Fruit fly (Drosophila melanogaster) whole organism, embryonic: ENCODE data around the gene Tcs6.
A peak's percentile ranks its signal among the peaks of the same experiment; 100 is the strongest.

ENCODE experiments used
- Blimp-1 ChIP-seq: fragments of 200-800 bp; sonication (Bioruptor generic); optimal IDR thresholded peaks from 3 replicates; lab custom pipeline; 2018; ENCODE audit warnings: missing biosample characterization, missing genetic modification characterization, mild to moderate bottlenecking, moderate library complexity, missing genetic modification reagents
- Bteb2 ChIP-seq: fragments of 200-800 bp; sonication (Bioruptor generic); optimal IDR thresholded peaks from 2 replicates; lab custom pipeline; 2016; ENCODE audit warnings: missing biosample characterization, missing genetic modification characterization
- CG10462 ChIP-seq: fragments of 200-800 bp; sonication (Bioruptor generic); optimal IDR thresholded peaks from 2 replicates; lab custom pipeline; 2016; ENCODE audit warnings: missing biosample characterization, missing genetic modification characterization
- CG1233 ChIP-seq: fragments of 200-800 bp; sonication (Bioruptor generic); optimal IDR thresholded peaks from 4 replicates; lab custom pipeline; 2018; ENCODE audit warnings: missing biosample characterization, mild to moderate bottlenecking, missing genetic modification characterization
- CG15269 ChIP-seq: fragments of 200-800 bp; sonication (Bioruptor generic); optimal IDR thresholded peaks from 2 replicates; lab custom pipeline; 2018; ENCODE audit warnings: missing biosample characterization, mild to moderate bottlenecking, missing genetic modification characterization, moderate library complexity
- CG17385 ChIP-seq: fragments of 200-800 bp; sonication (Bioruptor generic); optimal IDR thresholded peaks from 3 replicates; lab custom pipeline; 2018; ENCODE audit warnings: missing biosample characterization, mild to moderate bottlenecking, missing genetic modification characterization
- CG18619 ChIP-seq: fragments of 200-800 bp; sonication (Bioruptor generic); optimal IDR thresholded peaks from 3 replicates; lab custom pipeline; 2017; ENCODE audit warnings: missing biosample characterization, mild to moderate bottlenecking, missing genetic modification characterization
- CG18764 ChIP-seq: fragments of 200-800 bp; sonication (Bioruptor generic); optimal IDR thresholded peaks from 3 replicates; lab custom pipeline; 2016; ENCODE audit warnings: missing biosample characterization, missing genetic modification characterization
- CG2199 ChIP-seq: fragments of 200-800 bp; sonication (Bioruptor generic); IDR thresholded peaks from 3 replicates; pipeline ENCODE4 v1.3.6; 2022; ENCODE audit warnings: missing biosample characterization, missing genetic modification characterization
- CG2889 ChIP-seq: fragments of 200-800 bp; sonication (Bioruptor generic); IDR thresholded peaks from 3 replicates; pipeline ENCODE4 v1.3.6; 2022; ENCODE audit warnings: missing biosample characterization, missing genetic modification characterization
- CG7963 ChIP-seq: fragments of 200-800 bp; sonication (Bioruptor generic); IDR thresholded peaks from 3 replicates; pipeline ENCODE4 v1.3.6; 2022; ENCODE audit warnings: missing biosample characterization, missing genetic modification characterization; ENCODE audit not compliant: partially characterized antibody
- CG8089 ChIP-seq: fragments of 200-800 bp; sonication (Bioruptor generic); optimal IDR thresholded peaks from 3 replicates; lab custom pipeline; 2016; ENCODE audit warnings: missing biosample characterization, missing genetic modification characterization
- CHES-1-like ChIP-seq: fragments of 200-800 bp; sonication (Bioruptor generic); optimal IDR thresholded peaks from 2 replicates; lab custom pipeline; 2016; ENCODE audit warnings: missing biosample characterization, missing genetic modification characterization
- Chrac-16 ChIP-seq: fragments of 200-800 bp; sonication (Bioruptor generic); optimal IDR thresholded peaks from 3 replicates; lab custom pipeline; 2016; ENCODE audit warnings: missing biosample characterization, missing genetic modification characterization
- Dfd ChIP-seq, 2 experiments: fragments of >200 bp; optimal IDR thresholded peaks; 2 replicates each; lab custom pipeline; 2017; ENCODE audit warnings: missing biosample characterization in 2 of 2, missing genetic modification characterization in 2 of 2
- Dp ChIP-seq: fragments of 200-800 bp; sonication (Bioruptor generic); optimal IDR thresholded peaks from 2 replicates; lab custom pipeline; 2018; ENCODE audit warnings: missing biosample characterization, mild to moderate bottlenecking, missing genetic modification characterization, moderate library complexity
- E2f2 ChIP-seq: fragments of 200-800 bp; sonication (Bioruptor generic); IDR thresholded peaks from 2 replicates; pipeline ENCODE4 v1.3.6; 2022; ENCODE audit warnings: missing biosample characterization, missing genetic modification characterization
- Fer1 ChIP-seq: fragments of 200-800 bp; sonication (Bioruptor generic); optimal IDR thresholded peaks from 2 replicates; lab custom pipeline; 2017; ENCODE audit warnings: missing biosample characterization, mild to moderate bottlenecking, missing genetic modification characterization
- H15 ChIP-seq: fragments of 200-800 bp; sonication (Bioruptor generic); IDR thresholded peaks from 3 replicates; pipeline ENCODE4 v1.3.6; 2022; ENCODE audit warnings: missing biosample characterization, missing genetic modification characterization
- HLH54F ChIP-seq: fragments of 200-800 bp; sonication (Bioruptor generic); optimal IDR thresholded peaks from 3 replicates; lab custom pipeline; 2016; ENCODE audit warnings: missing biosample characterization, missing genetic modification characterization
- Hand ChIP-seq: fragments of 200-800 bp; sonication (Bioruptor generic); optimal IDR thresholded peaks from 2 replicates; lab custom pipeline; 2017; ENCODE audit warnings: mild to moderate bottlenecking, missing biosample characterization, missing genetic modification reagents, missing genetic modification characterization
- Myb ChIP-seq: fragments of 200-800 bp; sonication (Bioruptor generic); optimal IDR thresholded peaks from 2 replicates; lab custom pipeline; 2016; ENCODE audit warnings: missing biosample characterization, missing genetic modification characterization
- Opbp ChIP-seq: fragments of 200-800 bp; sonication (Bioruptor generic); IDR thresholded peaks from 3 replicates; pipeline ENCODE4 v1.3.6; 2022; ENCODE audit warnings: missing biosample characterization, missing genetic modification characterization; ENCODE audit not compliant: partially characterized antibody
- Ravus ChIP-seq: fragments of 200-800 bp; sonication (Bioruptor generic); IDR thresholded peaks from 2 replicates; pipeline ENCODE4 v1.3.6; 2022; ENCODE audit warnings: missing biosample characterization, missing genetic modification characterization
- Spps ChIP-seq: fragments of 200-800 bp; sonication (Bioruptor generic); optimal IDR thresholded peaks from 2 replicates; lab custom pipeline; 2018; ENCODE audit warnings: missing biosample characterization, mild to moderate bottlenecking, missing genetic modification characterization
- Taf1 ChIP-seq: fragments of 200-800 bp; sonication (Bioruptor generic); IDR thresholded peaks from 2 replicates; pipeline ENCODE4 v1.3.6; 2022; ENCODE audit warnings: missing biosample characterization, missing genetic modification characterization
- ac ChIP-seq: fragments of 200-800 bp; sonication (Bioruptor generic); optimal IDR thresholded peaks from 3 replicates; lab custom pipeline; 2017; ENCODE audit warnings: missing biosample characterization, mild to moderate bottlenecking, missing genetic modification characterization
- chm ChIP-seq: fragments of 200-800 bp; sonication (Bioruptor generic); IDR thresholded peaks from 2 replicates; pipeline ENCODE4 v1.3.6; 2022; ENCODE audit warnings: missing biosample characterization, missing genetic modification characterization
- ci ChIP-seq: fragments of 200-800 bp; sonication (Bioruptor generic); IDR thresholded peaks from 3 replicates; pipeline ENCODE4 v1.3.6; 2022; ENCODE audit warnings: missing biosample characterization, missing genetic modification characterization
- crp ChIP-seq, 2 experiments: fragments of 200-800 bp; sonication (Bioruptor generic); optimal IDR thresholded peaks; 2 replicates in 1 of 2; 3 replicates in 1 of 2; lab custom pipeline; 2017; ENCODE audit warnings: missing biosample characterization in 2 of 2, missing genetic modification characterization in 2 of 2, mild to moderate bottlenecking in 1 of 2, moderate library complexity in 1 of 2
- danr ChIP-seq: fragments of 200-800 bp; sonication (Bioruptor generic); IDR thresholded peaks from 2 replicates; pipeline ENCODE4 v1.3.6; 2022; ENCODE audit warnings: missing biosample characterization, missing genetic modification characterization
- disco-r ChIP-seq: fragments of 200-800 bp; sonication (Bioruptor generic); optimal IDR thresholded peaks from 2 replicates; lab custom pipeline; 2016; ENCODE audit warnings: missing biosample characterization, missing genetic modification characterization
- dpn ChIP-seq, 2 experiments: fragments of 200-800 bp; sonication (Bioruptor generic); optimal IDR thresholded peaks; 3 replicates each; lab custom pipeline; 2016; ENCODE audit warnings: missing biosample characterization in 2 of 2, missing genetic modification characterization in 2 of 2
- gfzf ChIP-seq: fragments of 200-800 bp; sonication (Bioruptor generic); optimal IDR thresholded peaks from 2 replicates; lab custom pipeline; 2016; ENCODE audit warnings: missing biosample characterization, mild to moderate bottlenecking, missing genetic modification characterization, moderate library complexity
- gsb ChIP-seq: fragments of 200-800 bp; sonication (Bioruptor generic); IDR thresholded peaks from 2 replicates; pipeline ENCODE4 v1.3.6; 2022; ENCODE audit warnings: missing biosample characterization, missing genetic modification characterization
- hb ChIP-seq: fragments of 200-800 bp; sonication (Bioruptor generic); IDR thresholded peaks from 3 replicates; pipeline ENCODE4 v1.3.6; 2022; ENCODE audit warnings: missing biosample characterization, missing genetic modification characterization; ENCODE audit not compliant: partially characterized antibody
- klu ChIP-seq: fragments of 200-800 bp; sonication (Bioruptor generic); IDR thresholded peaks from 2 replicates; pipeline ENCODE4 v1.3.6; 2022; ENCODE audit warnings: missing biosample characterization, missing genetic modification characterization
- mld ChIP-seq: fragments of 200-800 bp; sonication (Bioruptor generic); IDR thresholded peaks from 3 replicates; pipeline ENCODE4 v1.3.6; 2022; ENCODE audit warnings: missing biosample characterization, missing genetic modification characterization; ENCODE audit not compliant: partially characterized antibody
- pros ChIP-seq: fragments of 200-800 bp; sonication (Bioruptor generic); optimal IDR thresholded peaks from 3 replicates; lab custom pipeline; 2019; ENCODE audit warnings: missing biosample characterization, mild to moderate bottlenecking, missing genetic modification characterization, moderate library complexity
- repo ChIP-seq: fragments of 200-800 bp; sonication (Bioruptor generic); optimal IDR thresholded peaks from 2 replicates; lab custom pipeline; 2016; ENCODE audit warnings: missing biosample characterization, missing genetic modification characterization
- run ChIP-seq: fragments of 200-800 bp; sonication (Bioruptor generic); optimal IDR thresholded peaks from 3 replicates; lab custom pipeline; 2018; ENCODE audit warnings: missing biosample characterization, mild to moderate bottlenecking, missing genetic modification characterization
- sim ChIP-seq: fragments of 200-800 bp; sonication (Bioruptor generic); IDR thresholded peaks from 2 replicates; pipeline ENCODE4 v1.3.6; 2022; ENCODE audit warnings: missing biosample characterization, missing genetic modification characterization
- sob ChIP-seq: fragments of 200-800 bp; sonication (Bioruptor generic); IDR thresholded peaks from 2 replicates; pipeline ENCODE4 v1.3.6; 2022; ENCODE audit warnings: missing biosample characterization, missing genetic modification characterization
- ssp ChIP-seq: fragments of 200-800 bp; sonication (Bioruptor generic); IDR thresholded peaks from 2 replicates; pipeline ENCODE4 v1.3.6; 2022; ENCODE audit warnings: missing biosample characterization, missing genetic modification characterization
- tna ChIP-seq: fragments of 200-800 bp; sonication (Bioruptor generic); IDR thresholded peaks from 2 replicates; pipeline ENCODE4 v1.3.6; 2022; ENCODE audit warnings: missing biosample characterization, missing genetic modification characterization; ENCODE audit not compliant: partially characterized antibody
- trh ChIP-seq: fragments of 200-800 bp; sonication (Bioruptor generic); optimal IDR thresholded peaks from 2 replicates; lab custom pipeline; 2016; ENCODE audit warnings: missing biosample characterization, missing genetic modification characterization
- tx ChIP-seq: fragments of 200-800 bp; sonication (Bioruptor generic); optimal IDR thresholded peaks from 2 replicates; lab custom pipeline; 2016; ENCODE audit warnings: missing biosample characterization, missing genetic modification characterization
- vnd ChIP-seq: fragments of 200-800 bp; sonication (Bioruptor generic); IDR thresholded peaks from 3 replicates; pipeline ENCODE4 v1.3.6; 2022; ENCODE audit warnings: missing biosample characterization, missing genetic modification characterization; ENCODE audit not compliant: partially characterized antibody

Tcs6 gene

dm6 chr3R:26036153-26037144 lies 21.6 kb downstream of the Tcs6 start (continued):
- TF ChIP-seq HLH54F (GFP tag; lab: Kevin White, UChicago), result peak; percentile 32
- peak; percentile 57 for TF ChIP-seq Fer1 (GFP tag; lab: Kevin White, UChicago)
- peak; percentile 47 for TF ChIP-seq trh (GFP tag; lab: Kevin White, UChicago)
- 0 out of 2 replicates have a peak, but pooled peaks have one; percentile 53 for TF ChIP-seq sim
- peak; percentile 99 for TF ChIP-seq pros (GFP tag; lab: Kevin White, UChicago)
- no peak for TF ChIP-seq Dfd (GFP tag; optimal IDR thresholded peaks at IDR 0.05; lab: Kevin White, UChicago)
- TF ChIP-seq Spps, result peak; percentile 98
- peak; percentile 61 for TF ChIP-seq run (tag; lab: Kevin White, UChicago)
- TF ChIP-seq chm (GFP tag; lab: Robert Waterston, UW), result peak; percentile 31; the same call in 1 of the 2 replicates
- TF ChIP-seq Chrac-16 (GFP tag; lab: Kevin White, UChicago), result peak; percentile 86
- TF ChIP-seq hb (GFP tag; lab: Robert Waterston, UW), result no peak
- TF ChIP-seq tx (GFP tag; lab: Kevin White, UChicago), result peak; percentile 69
- no peak for TF ChIP-seq H15 (GFP tag; lab: Robert Waterston, UW)
- TF ChIP-seq Hand, result peak; percentile 12
- TF ChIP-seq CHES-1-like, result peak; percentile 58
- no peak for TF ChIP-seq gfzf (GFP tag; lab: Kevin White, UChicago)
- peak; percentile 57; the same call in 2 of the 3 replicates for TF ChIP-seq ci (GFP tag; lab: Robert Waterston, UW)
- TF ChIP-seq tna (GFP tag; lab: Robert Waterston, UW), result no peak
- peak; percentile 61 for TF ChIP-seq CG18764 (GFP tag; lab: Kevin White, UChicago)
- peak; percentile 94 for TF ChIP-seq Blimp-1 (GFP tag; lab: Kevin White, UChicago)
- TF ChIP-seq CG15269 (tag; lab: Kevin White, UChicago), result peak; percentile 67
- TF ChIP-seq klu, result no peak
- TF ChIP-seq Ravus (GFP tag; lab: Robert Waterston, UW), result no peak
- TF ChIP-seq CG1233 (GFP tag; lab: Kevin White, UChicago), result peak; percentile 90
- TF ChIP-seq repo, result no peak
- TF ChIP-seq mld (GFP tag; lab: Robert Waterston, UW), result no peak
- TF ChIP-seq E2f2 (GFP tag; lab: Robert Waterston, UW), result peak; percentile 44; the same call in 1 of the 2 replicates
- peak; percentile 60 to 65 for TF ChIP-seq dpn (GFP tag; optimal IDR thresholded peaks at IDR 0.05; lab: Kevin White, UChicago)
- TF ChIP-seq sob (GFP tag; lab: Robert Waterston, UW), result 0 out of 2 replicates have a peak, but pooled peaks have one; percentile 24
- peak; percentile 87 for TF ChIP-seq CG17385
- peak; percentile 83 for TF ChIP-seq CG2199
- TF ChIP-seq disco-r (GFP tag; lab: Kevin White, UChicago), result peak; percentile 50
- no peak for TF ChIP-seq Bteb2 (GFP tag; lab: Kevin White, UChicago)
- TF ChIP-seq Opbp, result 0 out of 3 replicates have a peak, but pooled peaks have one; percentile 27
- peak; percentile 50; the same call in 1 of the 2 replicates for TF ChIP-seq ssp (GFP tag; lab: Robert Waterston, UW)
- TF ChIP-seq ac, result peak; percentile 94
- no peak for TF ChIP-seq CG7963 (GFP tag; lab: Robert Waterston, UW)
- no peak for TF ChIP-seq CG2889 (GFP tag; lab: Robert Waterston, UW)
- peak in 1 of 2 experiments; percentile 47 for TF ChIP-seq crp (GFP tag; optimal IDR thresholded peaks at IDR 0.05; lab: Kevin White, UChicago)
- peak; percentile 73 for TF ChIP-seq CG8089 (GFP tag; lab: Kevin White, UChicago)
- no peak for TF ChIP-seq Taf1
- peak; percentile 84 for TF ChIP-seq CG18619
- TF ChIP-seq Dp (GFP tag; lab: Kevin White, UChicago), result no peak
- TF ChIP-seq gsb, result no peak
- no peak for TF ChIP-seq vnd (GFP tag; lab: Robert Waterston, UW)
- TF ChIP-seq danr, result no peak
- TF ChIP-seq CG10462 (GFP tag; lab: Kevin White, UChicago), result peak; percentile 84
- peak; percentile 30 for TF ChIP-seq Myb
